Worm (Caenorhabditis elegans) whole organism, young adult: ENCODE data around the gene sru-24.
"Not testable (repeated sequence)": the region's sequence is repeated elsewhere in the genome, so short reads cannot be mapped to it uniquely, and the experiment has no call there.

Source experiments
- B0261.1 ChIP-seq: sonication (generic microtip); optimal IDR thresholded peaks from 2 replicates; lab custom pipeline; 2016; ENCODE audit warnings: mild to moderate bottlenecking, missing genetic modification characterization, moderate library complexity, missing compliant biosample characterization
- D2030.7 ChIP-seq: fragments of 200-800 bp; sonication (Bioruptor generic); IDR thresholded peaks from 2 replicates; pipeline ENCODE4 v1.3.6; 2022; ENCODE audit warnings: missing genetic modification reagents, missing genetic modification characterization, missing compliant biosample characterization
- F39B2.1 ChIP-seq: fragments of 200-800 bp; sonication (Bioruptor generic); IDR thresholded peaks from 2 replicates; pipeline ENCODE4 v1.3.6; 2022; ENCODE audit warnings: missing genetic modification reagents, missing genetic modification characterization, missing compliant biosample characterization
- F57C9.4 ChIP-seq: sonication (generic microtip); optimal IDR thresholded peaks from 2 replicates; lab custom pipeline; 2017; ENCODE audit warnings: mild to moderate bottlenecking, missing genetic modification characterization, missing compliant biosample characterization
- K11D2.4 ChIP-seq: fragments of 200-800 bp; sonication (Bioruptor generic); IDR thresholded peaks from 2 replicates; pipeline ENCODE4 v1.3.6; 2022; ENCODE audit warnings: missing genetic modification reagents, missing genetic modification characterization, missing compliant biosample characterization
- K12H6.12 ChIP-seq: fragments of 200-800 bp; sonication (Bioruptor generic); optimal IDR thresholded peaks from 2 replicates; lab custom pipeline; 2018; ENCODE audit warnings: mild to moderate bottlenecking, missing genetic modification characterization, missing compliant biosample characterization
- T07F8.4 ChIP-seq: sonication (generic microtip); optimal IDR thresholded peaks from 2 replicates; lab custom pipeline; 2016; ENCODE audit warnings: mild to moderate bottlenecking, missing genetic modification characterization, moderate library complexity, missing compliant biosample characterization
- Y53G8AR.9 ChIP-seq: fragments of 200-800 bp; sonication (Bioruptor generic); conservative IDR thresholded peaks from 2 replicates; pipeline ENCODE4 v1.3.6; 2022; ENCODE audit warnings: missing genetic modification reagents, missing genetic modification characterization, missing compliant biosample characterization
- Y79H2A.3 ChIP-seq: fragments of 200-800 bp; sonication (Bioruptor generic); conservative IDR thresholded peaks from 2 replicates; pipeline ENCODE4 v1.3.6; 2022; ENCODE audit warnings: missing genetic modification reagents, missing genetic modification characterization, missing compliant biosample characterization
- ama-1 ChIP-seq, 3 experiments: fragments of 150-350 bp in 1 of 3; sonication (generic microtip) in 2 of 3; optimal IDR thresholded peaks; 2 replicates each; lab custom pipeline; 2014 to 2018; ENCODE audit warnings: missing biosample characterization in 2 of 3, missing genetic modification characterization in 2 of 3, missing genetic modification reagents in 2 of 3
- aptf-2 ChIP-seq: fragments of 200-800 bp; sonication (Bioruptor generic); conservative IDR thresholded peaks from 2 replicates; pipeline ENCODE4 v1.3.6; 2022; ENCODE audit warnings: missing genetic modification reagents, missing genetic modification characterization, missing compliant biosample characterization
- aptf-3 ChIP-seq: fragments of 200-800 bp; sonication (Bioruptor generic); IDR thresholded peaks from 2 replicates; pipeline ENCODE4 v1.3.6; 2022; ENCODE audit warnings: missing genetic modification characterization, missing compliant biosample characterization
- attf-5 ChIP-seq: fragments of 200-800 bp; sonication (Bioruptor generic); optimal IDR thresholded peaks from 2 replicates; lab custom pipeline; 2018; ENCODE audit warnings: mild to moderate bottlenecking, missing genetic modification characterization, missing compliant biosample characterization
- bed-1 ChIP-seq: fragments of 200-800 bp; sonication (Bioruptor generic); IDR thresholded peaks from 2 replicates; pipeline ENCODE4 v1.3.6; 2022; ENCODE audit warnings: missing genetic modification reagents, missing genetic modification characterization, missing compliant biosample characterization
- bed-2 ChIP-seq: fragments of 200-800 bp; sonication (Bioruptor generic); IDR thresholded peaks from 2 replicates; pipeline ENCODE4 v1.3.6; 2022; ENCODE audit warnings: missing genetic modification reagents, missing genetic modification characterization, missing compliant biosample characterization
- efl-1 ChIP-seq: fragments of 150-350 bp; optimal IDR thresholded peaks from 2 replicates; lab custom pipeline; 2014; ENCODE audit warnings: missing biosample characterization, missing genetic modification reagents, missing genetic modification characterization
- egl-44 ChIP-seq: fragments of 200-800 bp; sonication (Bioruptor generic); IDR thresholded peaks from 2 replicates; pipeline ENCODE4 v1.3.6; 2022; ENCODE audit warnings: missing genetic modification reagents, missing genetic modification characterization, missing compliant biosample characterization
- ets-4 ChIP-seq: fragments of 200-800 bp; sonication (Bioruptor generic); optimal IDR thresholded peaks from 2 replicates; lab custom pipeline; 2018; ENCODE audit warnings: mild to moderate bottlenecking, missing genetic modification characterization, missing compliant biosample characterization
- hlh-12 ChIP-seq: sonication (generic microtip); optimal IDR thresholded peaks from 2 replicates; lab custom pipeline; 2016; ENCODE audit warnings: missing genetic modification characterization, missing compliant biosample characterization
- hlh-26 ChIP-seq: fragments of 200-800 bp; sonication (Bioruptor generic); conservative IDR thresholded peaks from 2 replicates; pipeline ENCODE4 v1.3.6; 2022; ENCODE audit warnings: missing genetic modification reagents, missing genetic modification characterization, missing compliant biosample characterization
- let-607 ChIP-seq, 2 experiments: fragments of 200-800 bp in 1 of 2; sonication (Bioruptor generic) in 1 of 2; sonication (generic microtip) in 1 of 2; optimal IDR thresholded peaks; 2 replicates each; lab custom pipeline; 2016 to 2018; ENCODE audit warnings: mild to moderate bottlenecking in 2 of 2, missing compliant biosample characterization in 2 of 2, missing genetic modification characterization in 2 of 2, moderate library complexity in 2 of 2, missing genotype in 1 of 2
- lin-26 ChIP-seq: fragments of 200-800 bp; sonication (Bioruptor generic); IDR thresholded peaks from 2 replicates; pipeline ENCODE4 v1.3.6; 2022; ENCODE audit warnings: missing genetic modification reagents, missing genetic modification characterization, missing compliant biosample characterization
- lin-35 ChIP-seq, 3 experiments: fragments of 150-350 bp in 2 of 3; sonication (generic microtip) in 1 of 3; optimal IDR thresholded peaks; 2 replicates each; lab custom pipeline; 2014 to 2018; ENCODE audit warnings: missing biosample characterization in 3 of 3, missing genetic modification characterization in 3 of 3, missing genetic modification reagents in 3 of 3
- lsl-1 ChIP-seq: fragments of 200-800 bp; sonication (Bioruptor generic); optimal IDR thresholded peaks from 2 replicates; lab custom pipeline; 2018; ENCODE audit warnings: mild to moderate bottlenecking, missing genetic modification characterization, moderate library complexity, missing compliant biosample characterization
- mel-28 ChIP-seq: sonication (generic microtip); optimal IDR thresholded peaks from 2 replicates; lab custom pipeline; 2016; ENCODE audit warnings: borderline replicate concordance, mild to moderate bottlenecking, missing genetic modification characterization, missing compliant biosample characterization
- mes-4 ChIP-seq: sonication (generic microtip); optimal IDR thresholded peaks from 2 replicates; lab custom pipeline; 2016; ENCODE audit warnings: missing genotype, missing genetic modification characterization, missing compliant biosample characterization
- mxl-1 ChIP-seq: sonication (generic microtip); optimal IDR thresholded peaks from 2 replicates; lab custom pipeline; 2016; ENCODE audit warnings: missing genetic modification characterization, missing compliant biosample characterization
- nfya-2 ChIP-seq: fragments of 200-800 bp; sonication (Bioruptor generic); IDR thresholded peaks from 2 replicates; pipeline ENCODE4 v1.3.6; 2022; ENCODE audit warnings: missing genetic modification reagents, missing genetic modification characterization, missing compliant biosample characterization
- nhr-179 ChIP-seq: sonication (generic microtip); optimal IDR thresholded peaks from 2 replicates; lab custom pipeline; 2016; ENCODE audit warnings: mild to moderate bottlenecking, missing genetic modification characterization, missing compliant biosample characterization
- nhr-80 ChIP-seq: sonication (generic microtip); optimal IDR thresholded peaks from 2 replicates; lab custom pipeline; 2016; ENCODE audit warnings: missing genetic modification characterization, missing compliant biosample characterization
- pbrm-1 ChIP-seq: fragments of 200-800 bp; sonication (Bioruptor generic); IDR thresholded peaks from 2 replicates; pipeline ENCODE4 v1.3.6; 2022; ENCODE audit warnings: missing genetic modification reagents, missing genetic modification characterization, missing compliant biosample characterization
- rpc-1 ChIP-seq, 2 experiments: fragments of 150-350 bp in 1 of 2; sonication (generic microtip) in 1 of 2; optimal IDR thresholded peaks; 2 replicates each; lab custom pipeline; 2014 to 2018; ENCODE audit warnings: missing biosample characterization in 1 of 2, missing genetic modification characterization in 1 of 2, missing genetic modification reagents in 1 of 2, missing genotype in 1 of 2
- snpc-1.1 ChIP-seq: sonication (generic microtip); optimal IDR thresholded peaks from 2 replicates; lab custom pipeline; 2017; ENCODE audit warnings: missing genetic modification characterization, mild to moderate bottlenecking, missing compliant biosample characterization, antibody characterized with exemption, moderate library complexity, missing genotype, missing genetic modification reagents; ENCODE audit not compliant: insufficient read depth
- snpc-4 ChIP-seq, 5 experiments: fragments of 150-350 bp in 1 of 5; sonication (generic microtip) in 4 of 5; optimal IDR thresholded peaks; 2 replicates each; lab custom pipeline; 2014 to 2018; ENCODE audit warnings: missing genetic modification characterization in 5 of 5, missing biosample characterization in 3 of 5, antibody characterized with exemption in 2 of 5, mild to moderate bottlenecking in 2 of 5, missing compliant biosample characterization in 2 of 5, missing genotype in 2 of 5, moderate library complexity in 2 of 5, missing genetic modification reagents in 1 of 5
- tbp1 ChIP-seq: fragments of 200-800 bp; sonication (Bioruptor generic); optimal IDR thresholded peaks from 2 replicates; lab custom pipeline; 2018; ENCODE audit warnings: mild to moderate bottlenecking, missing genetic modification characterization, missing compliant biosample characterization
- xnd-1 ChIP-seq: sonication (generic microtip); optimal IDR thresholded peaks from 2 replicates; lab custom pipeline; 2016; ENCODE audit warnings: missing genotype, missing genetic modification reagents, missing genetic modification characterization, missing compliant biosample characterization
- ztf-25 ChIP-seq: fragments of 200-800 bp; sonication (Bioruptor generic); IDR thresholded peaks from 2 replicates; pipeline ENCODE4 v1.3.6; 2022; ENCODE audit warnings: missing genetic modification reagents, missing genetic modification characterization, missing compliant biosample characterization
- ztf-3 ChIP-seq: fragments of 200-800 bp; sonication (Bioruptor generic); optimal IDR thresholded peaks from 2 replicates; lab custom pipeline; 2018; ENCODE audit warnings: mild to moderate bottlenecking, missing genetic modification characterization, missing compliant biosample characterization

The sru-24 gene

ce11 chrV:706918-707317 is 35.7 kb upstream of the sru-24 start, which contains the start of gene srbc-38 (continued):
- no peak for TF ChIP-seq attf-5 (GFP tag; lab: Kevin White, UChicago)
- TF ChIP-seq, all 124 proteins: peak for 0

ce11 chrV:706449-706848 is 35.2 kb upstream of the sru-24 start:
- TF ChIP-seq D2030.7 (GFP tag; lab: Robert Waterston, UW), result peak; percentile 26; the same call in 1 of the 2 replicates
- TF ChIP-seq aptf-3 (GFP tag; lab: Robert Waterston, UW), result 0 out of 2 replicates have a peak, but pooled peaks have one; percentile 31
- TF ChIP-seq ztf-25 (GFP tag; lab: Robert Waterston, UW), result peak; percentile 67; the same call in 1 of the 2 replicates
- TF ChIP-seq tbp1, result peak; percentile 82
- not testable (repeated sequence) for TF ChIP-seq rpc-1 (optimal IDR thresholded peaks at IDR 0.05; lab: Kevin White, UChicago)
- TF ChIP-seq rpc-1 (tag; optimal IDR thresholded peaks at IDR 0.05; lab: Kevin White, UChicago), result peak; percentile 50
- TF ChIP-seq B0261.1 (tag; lab: Kevin White, UChicago), result peak; percentile 54
- peak; percentile 87 for TF ChIP-seq lin-26
- TF ChIP-seq, all 124 proteins: peak for 7; not testable (repeated sequence) for 117

ce11 chrV:702260-702659 is 31.0 kb upstream of the sru-24 start, which contains the start of gene srbc-37:
Gene srbc-37, plus strand, starts transcription at chrV:702560.
- no peak for TF ChIP-seq ets-4 (GFP tag; lab: Kevin White, UChicago)
- TF ChIP-seq lsl-1 (GFP tag; lab: Kevin White, UChicago), result no peak
- TF ChIP-seq rpc-1 (optimal IDR thresholded peaks at IDR 0.05; lab: Kevin White, UChicago), result no peak
- no peak for TF ChIP-seq rpc-1 (tag; optimal IDR thresholded peaks at IDR 0.05; lab: Kevin White, UChicago)
- no peak for TF ChIP-seq pbrm-1 (GFP tag; lab: Robert Waterston, UW)
- no peak for TF ChIP-seq F57C9.4 (tag; lab: Kevin White, UChicago)
- no peak for TF ChIP-seq bed-1 (GFP tag; lab: Robert Waterston, UW)
- no peak for TF ChIP-seq nhr-179 (tag; lab: Kevin White, UChicago)
- no peak for TF ChIP-seq mes-4 (tag; lab: Kevin White, UChicago)
- no peak for TF ChIP-seq lin-35 (GFP tag; optimal IDR thresholded peaks at IDR 0.05; lab: Kevin White, UChicago)
- TF ChIP-seq F39B2.1 (GFP tag; lab: Robert Waterston, UW), result no peak
- no peak for TF ChIP-seq bed-2 (GFP tag; lab: Robert Waterston, UW)
- no peak for TF ChIP-seq snpc-4 (GFP tag; optimal IDR thresholded peaks at IDR 0.05; lab: Kevin White, UChicago)
- TF ChIP-seq snpc-4 (tag; optimal IDR thresholded peaks at IDR 0.05; lab: Kevin White, UChicago), result no peak
- TF ChIP-seq ama-1 (optimal IDR thresholded peaks at IDR 0.05; lab: Kevin White, UChicago), result no peak
- TF ChIP-seq ama-1 (GFP tag; optimal IDR thresholded peaks at IDR 0.05; lab: Kevin White, UChicago), result no peak
- TF ChIP-seq nfya-2 (GFP tag; lab: Robert Waterston, UW), result no peak
- no peak for TF ChIP-seq hlh-26 (GFP tag; lab: Robert Waterston, UW)
- TF ChIP-seq snpc-1.1 (tag; lab: Kevin White, UChicago), result no peak
- TF ChIP-seq mel-28, result no peak
- TF ChIP-seq efl-1 (GFP tag; lab: Kevin White, UChicago), result no peak
- no peak for TF ChIP-seq xnd-1
- TF ChIP-seq, all 124 proteins: peak for 0

ce11 chrV:699489-700129 is 28.4 kb upstream of the sru-24 start, which contains the start of the genes ugt-29 and srx-5:
Gene ugt-29, minus strand, starts transcription at chrV:699589.
Gene srx-5, plus strand, starts transcription at chrV:700079.
- peak; percentile 39 for TF ChIP-seq nhr-80 (tag; lab: Kevin White, UChicago)
- no peak for TF ChIP-seq Y53G8AR.9

- TF ChIP-seq hlh-12 (tag; lab: Kevin White, UChicago) (no peak), egl-44 (GFP tag; lab: Robert Waterston, UW) (no peak), aptf-2 (GFP tag; lab: Robert Waterston, UW) (no peak), Y79H2A.3 (GFP tag; lab: Robert Waterston, UW) (no peak), mxl-1 (tag; lab: Kevin White, UChicago) (no peak), T07F8.4 (tag; lab: Kevin White, UChicago) (no peak), K12H6.12 (no peak), K11D2.4 (GFP tag; lab: Robert Waterston, UW) (no peak), let-607 (tag; optimal IDR thresholded peaks at IDR 0.05; lab: Kevin White, UChicago) (no peak), ztf-3 (GFP tag; lab: Kevin White, UChicago) (no peak)
- TF ChIP-seq, all 124 proteins: peak for 0
Measured at ce11 chrV:699051-699450, 27.8 kb upstream of the sru-24 start.
